Worm (Caenorhabditis elegans): ENCODE data around the gene lgg-1.

- TF ChIP-seq crh-2 (tag; optimal IDR thresholded peaks at IDR 0.05) (no peak), lin-13 (GFP tag; optimal IDR thresholded peaks at IDR 0.05) (no peak), lin-39 (tag; optimal IDR thresholded peaks at IDR 0.05) (no peak), fos-1 (tag; optimal IDR thresholded peaks at IDR 0.05) (no peak), nhr-11 (tag; optimal IDR thresholded peaks at IDR 0.05) (no peak)
Observed at ce11 chrII:6373361-6373760, 25.8 kb upstream of the lgg-1 start.

All from whole organism, L2 larva.